Worm (Caenorhabditis elegans) whole organism, L1 larva: ENCODE data around the gene F44E2.3.

Experiments used
- ets-5 ChIP-seq: fragments of 200-800 bp; sonication (Bioruptor generic); IDR thresholded peaks from 2 replicates; pipeline ENCODE4 v1.3.6; 2022; ENCODE audit warnings: missing genetic modification characterization, missing compliant biosample characterization
- isw-1 ChIP-seq: fragments of 200-800 bp; sonication (Bioruptor generic); IDR thresholded peaks from 2 replicates; pipeline ENCODE4 v1.3.6; 2022; ENCODE audit warnings: missing genetic modification characterization, missing compliant biosample characterization
- nhr-28 ChIP-seq: fragments of 150-350 bp; optimal IDR thresholded peaks from 2 replicates; lab custom pipeline; 2014; ENCODE audit warnings: missing biosample characterization, missing genetic modification characterization
- unc-130 ChIP-seq: fragments of 150-350 bp; optimal IDR thresholded peaks from 2 replicates; lab custom pipeline; 2017; ENCODE audit warnings: missing biosample characterization, missing genetic modification characterization, inconsistent platforms
- unc-62 ChIP-seq: fragments of 150-350 bp; optimal IDR thresholded peaks from 2 replicates; lab custom pipeline; 2014; ENCODE audit warnings: missing biosample characterization, missing genetic modification reagents, missing genetic modification characterization

- TF ChIP-seq ets-5 (GFP tag; lab: Robert Waterston, UW) = no peak
- no peak for TF ChIP-seq unc-62 (GFP tag; lab: Kevin White, UChicago)
- TF ChIP-seq isw-1 = no peak
- TF ChIP-seq nhr-28 = no peak
- TF ChIP-seq unc-130 (tag; lab: Kevin White, UChicago) = no peak
These were observed 49.2 kb downstream of the F44E2.3 start, which contains the start of gene K02D10.4 for ce11 chrIII:8779912-8780311.
